Worm (Caenorhabditis elegans) whole organism, L4 larva: Measurements from ENCODE around the gene Y71H10B.1.
"Not testable (repeated sequence)": the region's sequence is repeated elsewhere in the genome, so short reads cannot be mapped to it uniquely, and the experiment has no call there.

Experiments used
- D1046.2 ChIP-seq: fragments of 200-800 bp; sonication (Bioruptor generic); IDR thresholded peaks from 2 replicates; pipeline ENCODE4 v1.3.6; 2022; ENCODE audit warnings: missing genetic modification characterization, missing compliant biosample characterization
- F26F4.8 ChIP-seq: fragments of 200-800 bp; sonication (Bioruptor generic); conservative IDR thresholded peaks from 2 replicates; pipeline ENCODE4 v1.3.6; 2022; ENCODE audit warnings: missing genetic modification characterization, missing compliant biosample characterization
- F44E2.7 ChIP-seq: fragments of 200-800 bp; sonication (Bioruptor generic); IDR thresholded peaks from 2 replicates; pipeline ENCODE4 v2.1.2; 2022; ENCODE audit warnings: missing genetic modification characterization, missing compliant biosample characterization
- T26A8.4 ChIP-seq: fragments of 200-800 bp; sonication (Bioruptor generic); IDR thresholded peaks from 2 replicates; pipeline ENCODE4 v1.3.6; 2022; ENCODE audit warnings: missing genetic modification characterization, missing compliant biosample characterization
- Y105C5A.15 ChIP-seq: fragments of 200-800 bp; sonication (Bioruptor generic); IDR thresholded peaks from 2 replicates; pipeline ENCODE4 v1.3.6; 2022; ENCODE audit warnings: missing genetic modification characterization, missing compliant biosample characterization
- Y48G9A.11 ChIP-seq: fragments of 200-800 bp; sonication (Bioruptor generic); IDR thresholded peaks from 2 replicates; pipeline ENCODE4 v1.3.6; 2022; ENCODE audit warnings: missing genetic modification reagents, missing genetic modification characterization, missing compliant biosample characterization
- ZK337.2 ChIP-seq: fragments of 200-800 bp; sonication (Bioruptor generic); IDR thresholded peaks from 2 replicates; pipeline ENCODE4 v1.3.6; 2022; ENCODE audit warnings: missing genetic modification reagents, missing genetic modification characterization, missing compliant biosample characterization
- arid-1 ChIP-seq: fragments of 200-800 bp; sonication (Bioruptor generic); conservative IDR thresholded peaks from 2 replicates; pipeline ENCODE4 v1.3.6; 2022; ENCODE audit warnings: missing genetic modification reagents, missing genetic modification characterization, missing compliant biosample characterization
- ceh-28 ChIP-seq: fragments of 150-350 bp; optimal IDR thresholded peaks from 2 replicates; lab custom pipeline; 2014; ENCODE audit warnings: missing biosample characterization, missing genetic modification reagents, missing genetic modification characterization
- ceh-44 ChIP-seq: fragments of 200-800 bp; sonication (Bioruptor generic); IDR thresholded peaks from 2 replicates; pipeline ENCODE4 v1.3.6; 2022; ENCODE audit warnings: missing genetic modification reagents, missing genetic modification characterization, missing compliant biosample characterization
- ceh-62 ChIP-seq: sonication (generic microtip); optimal IDR thresholded peaks from 2 replicates; lab custom pipeline; 2017; ENCODE audit warnings: missing biosample characterization, missing genetic modification characterization
- ctbp-1 ChIP-seq: fragments of 200-800 bp; sonication (Bioruptor generic); IDR thresholded peaks from 2 replicates; pipeline ENCODE4 v1.3.6; 2022; ENCODE audit warnings: missing genetic modification reagents, missing genetic modification characterization, missing compliant biosample characterization
- dmd-8 ChIP-seq: fragments of 200-800 bp; sonication (Bioruptor generic); IDR thresholded peaks from 2 replicates; pipeline ENCODE4 v1.3.6; 2022; ENCODE audit warnings: missing genetic modification characterization, missing compliant biosample characterization
- dmd-9 ChIP-seq: fragments of 200-800 bp; sonication (Bioruptor generic); IDR thresholded peaks from 2 replicates; pipeline ENCODE4 v1.3.6; 2022; ENCODE audit warnings: missing genetic modification reagents, missing genetic modification characterization, missing compliant biosample characterization
- egl-43 ChIP-seq: fragments of 200-800 bp; sonication (Bioruptor generic); IDR thresholded peaks from 2 replicates; pipeline ENCODE4 v1.3.6; 2022; ENCODE audit warnings: missing genetic modification reagents, missing genetic modification characterization, missing compliant biosample characterization
- hlh-11 ChIP-seq: fragments of 200-800 bp; sonication (Bioruptor generic); optimal IDR thresholded peaks from 2 replicates; lab custom pipeline; 2018; ENCODE audit warnings: mild to moderate bottlenecking, missing genetic modification characterization, missing compliant biosample characterization
- hlh-30 ChIP-seq: sonication (generic microtip); optimal IDR thresholded peaks from 2 replicates; lab custom pipeline; 2017; ENCODE audit warnings: antibody characterized with exemption, mild to moderate bottlenecking, missing genetic modification characterization, missing compliant biosample characterization; ENCODE audit not compliant: insufficient read depth
- hmg-1.1 ChIP-seq: fragments of 200-800 bp; sonication (Bioruptor generic); IDR thresholded peaks from 2 replicates; pipeline ENCODE4 v1.3.6; 2022; ENCODE audit warnings: missing genetic modification reagents, missing genetic modification characterization, missing compliant biosample characterization
- lim-7 ChIP-seq: fragments of 200-800 bp; sonication (Bioruptor generic); IDR thresholded peaks from 2 replicates; pipeline ENCODE4 v1.3.6; 2022; ENCODE audit warnings: missing genetic modification characterization, missing compliant biosample characterization
- lin-1 ChIP-seq: fragments of 200-800 bp; sonication (Bioruptor generic); IDR thresholded peaks from 2 replicates; pipeline ENCODE4 v1.3.6; 2022; ENCODE audit warnings: missing genetic modification reagents, missing genetic modification characterization, missing compliant biosample characterization
- lin-38 ChIP-seq: fragments of 200-800 bp; sonication (Bioruptor generic); IDR thresholded peaks from 2 replicates; pipeline ENCODE4 v1.3.6; 2022; ENCODE audit warnings: missing genetic modification reagents, missing genetic modification characterization, missing compliant biosample characterization
- madf-5 ChIP-seq, 2 experiments: fragments of 200-800 bp; sonication (Bioruptor generic); IDR thresholded peaks; 2 replicates each; pipeline ENCODE4 v1.3.6; 2022; ENCODE audit warnings: missing compliant biosample characterization in 2 of 2, missing genetic modification characterization in 2 of 2
- madf-9 ChIP-seq: fragments of 200-800 bp; sonication (Bioruptor generic); conservative IDR thresholded peaks from 2 replicates; pipeline ENCODE4 v1.3.6; 2022; ENCODE audit warnings: missing genetic modification reagents, missing genetic modification characterization, missing compliant biosample characterization
- mxl-2 ChIP-seq: fragments of 200-800 bp; sonication (Bioruptor generic); conservative IDR thresholded peaks from 2 replicates; pipeline ENCODE4 v1.3.6; 2022; ENCODE audit warnings: missing genetic modification reagents, missing genetic modification characterization, missing compliant biosample characterization
- nhr-111 ChIP-seq: fragments of 200-800 bp; sonication (Bioruptor generic); optimal IDR thresholded peaks from 2 replicates; lab custom pipeline; 2018; ENCODE audit warnings: mild to moderate bottlenecking, missing genetic modification characterization, missing compliant biosample characterization
- nhr-41 ChIP-seq: fragments of 200-800 bp; sonication (Bioruptor generic); IDR thresholded peaks from 2 replicates; pipeline ENCODE4 v1.3.6; 2022; ENCODE audit warnings: missing genetic modification reagents, missing genetic modification characterization, missing compliant biosample characterization
- nhr-42 ChIP-seq: fragments of 200-800 bp; sonication (Bioruptor generic); IDR thresholded peaks from 2 replicates; pipeline ENCODE4 v1.3.6; 2022; ENCODE audit warnings: missing genetic modification characterization, missing compliant biosample characterization
- pha-4 ChIP-seq, 2 experiments: fragments of 150-350 bp in 1 of 2; fragments of 200-800 bp in 1 of 2; sonication (Bioruptor generic) in 1 of 2; IDR thresholded peaks in 1 of 2; optimal IDR thresholded peaks in 1 of 2; 2 replicates each; pipeline versions ENCODE4 v1.3.6 to Lab custom; 2014 to 2022; ENCODE audit warnings: missing genetic modification characterization in 2 of 2, missing genetic modification reagents in 2 of 2, missing biosample characterization in 1 of 2, missing compliant biosample characterization in 1 of 2
- php-3 ChIP-seq: fragments of 200-800 bp; sonication (Bioruptor generic); IDR thresholded peaks from 2 replicates; pipeline ENCODE4 v1.3.6; 2022; ENCODE audit warnings: missing genetic modification reagents, missing genetic modification characterization, missing compliant biosample characterization
- snpc-1.2 ChIP-seq: fragments of 200-800 bp; sonication (Bioruptor generic); IDR thresholded peaks from 2 replicates; pipeline ENCODE4 v1.3.6; 2022; ENCODE audit warnings: missing genetic modification reagents, missing genetic modification characterization, missing compliant biosample characterization
- tra-1 ChIP-seq: fragments of 200-800 bp; sonication (Bioruptor generic); IDR thresholded peaks from 2 replicates; pipeline ENCODE4 v1.3.6; 2022; ENCODE audit warnings: missing genetic modification reagents, missing genetic modification characterization, missing compliant biosample characterization
- unc-62 ChIP-seq, 3 experiments: fragments of 150-350 bp in 1 of 3; sonication (generic microtip); optimal IDR thresholded peaks in 2 of 3; peaks in 1 of 3; 1 replicate in 1 of 3; 2 replicates in 2 of 3; lab custom pipeline; 2014 to 2017; ENCODE audit warnings: missing biosample characterization in 3 of 3, missing genetic modification characterization in 3 of 3, missing genetic modification reagents in 3 of 3, missing genotype in 1 of 3
- vab-7 ChIP-seq: fragments of 200-800 bp; sonication (Bioruptor generic); IDR thresholded peaks from 2 replicates; pipeline ENCODE4 v1.3.6; 2022; ENCODE audit warnings: missing genetic modification reagents, missing genetic modification characterization, missing compliant biosample characterization
- zfp-3 ChIP-seq: fragments of 200-800 bp; sonication (Bioruptor generic); conservative IDR thresholded peaks from 2 replicates; pipeline ENCODE4 v1.3.6; 2022; ENCODE audit warnings: missing genetic modification reagents, missing genetic modification characterization, missing compliant biosample characterization
- zip-11 ChIP-seq: fragments of 200-800 bp; sonication (Bioruptor generic); IDR thresholded peaks from 2 replicates; pipeline ENCODE4 v1.3.6; 2022; ENCODE audit warnings: missing genetic modification characterization, missing compliant biosample characterization
- zip-2 ChIP-seq: fragments of 150-350 bp; optimal IDR thresholded peaks from 2 replicates; lab custom pipeline; 2014; ENCODE audit warnings: missing biosample characterization, missing genetic modification characterization

Y71H10B.1 gene

ce11 chrX:2802562-2803165 lies 37.4 kb downstream of the Y71H10B.1 start, which contains the start of gene C14A11.2 (continued):
- TF ChIP-seq zip-11 (GFP tag; lab: Robert Waterston, UW) (no peak), hlh-11 (no peak), unc-62 (GFP tag; optimal IDR thresholded peaks at IDR 0.05 in 1 of 2; lab: Kevin White, UChicago) (peak in 1 of 2 experiments; percentile 92), unc-62 (tag; optimal IDR thresholded peaks at IDR 0.05; lab: Kevin White, UChicago) (no peak), dmd-9 (GFP tag; lab: Robert Waterston, UW) (no peak), ceh-28 (no peak), nhr-111 (GFP tag; lab: Kevin White, UChicago) (no peak), T26A8.4 (GFP tag; lab: Robert Waterston, UW) (no peak), Y48G9A.11 (no peak), ceh-62 (tag; lab: Kevin White, UChicago) (no peak)

- peak; percentile 91; the same call in 1 of the 2 replicates for TF ChIP-seq F44E2.7 (GFP tag; lab: Robert Waterston, UW)
- TF ChIP-seq madf-9 (GFP tag; lab: Robert Waterston, UW): peak; percentile 67
- peak; percentile 63; the same call in 1 of the 2 replicates for TF ChIP-seq dmd-8 (GFP tag; lab: Robert Waterston, UW)
- 0 out of 4 replicates have a peak, but pooled peaks have one; percentile 17 to 68 for TF ChIP-seq madf-5 (GFP tag; IDR thresholded peaks at IDR 0.05; lab: Robert Waterston, UW)
- TF ChIP-seq tra-1: peak; percentile 73; the same call in 1 of the 2 replicates
- peak; percentile 60; the same call in 1 of the 2 replicates for TF ChIP-seq hmg-1.1 (GFP tag; lab: Robert Waterston, UW)
- TF ChIP-seq pha-4 (GFP tag; IDR thresholded peaks at IDR 0.05; lab: Robert Waterston, UW): peak; percentile 89; the same call in 1 of the 2 replicates
- TF ChIP-seq pha-4 (tag; optimal IDR thresholded peaks at IDR 0.05; lab: Kevin White, UChicago): not testable (repeated sequence)
- peak; percentile 70 for TF ChIP-seq lin-38
- peak; percentile 52; the same call in 1 of the 2 replicates for TF ChIP-seq nhr-41 (GFP tag; lab: Robert Waterston, UW)
- TF ChIP-seq lin-1 (GFP tag; lab: Robert Waterston, UW): peak; percentile 56; the same call in 1 of the 2 replicates
- TF ChIP-seq vab-7: peak; percentile 87
- TF ChIP-seq nhr-42 (GFP tag; lab: Robert Waterston, UW): 0 out of 2 replicates have a peak, but pooled peaks have one; percentile 57
- 0 out of 2 replicates have a peak, but pooled peaks have one; percentile 33 for TF ChIP-seq zfp-3 (GFP tag; lab: Robert Waterston, UW)
- TF ChIP-seq lim-7: peak; percentile 88
- TF ChIP-seq arid-1: peak; percentile 79
- TF ChIP-seq Y48G9A.11: 0 out of 2 replicates have a peak, but pooled peaks have one; percentile 39
- TF ChIP-seq F26F4.8 (GFP tag; lab: Robert Waterston, UW): peak; percentile 76; the same call in 1 of the 2 replicates
- TF ChIP-seq ctbp-1 (GFP tag; lab: Robert Waterston, UW): peak; percentile 64; the same call in 1 of the 2 replicates
- TF ChIP-seq snpc-1.2: peak; percentile 87
- TF ChIP-seq mxl-2 (GFP tag; lab: Robert Waterston, UW): 0 out of 2 replicates have a peak, but pooled peaks have one; percentile 48
- TF ChIP-seq ceh-44: peak; percentile 67; the same call in 1 of the 2 replicates
- peak; percentile 42 for TF ChIP-seq T26A8.4 (GFP tag; lab: Robert Waterston, UW)
- 0 out of 2 replicates have a peak, but pooled peaks have one; percentile 74 for TF ChIP-seq Y105C5A.15 (GFP tag; lab: Robert Waterston, UW)
- TF ChIP-seq egl-43 (GFP tag; lab: Robert Waterston, UW): peak; percentile 86
- peak; percentile 87 for TF ChIP-seq ZK337.2 (GFP tag; lab: Robert Waterston, UW)
- peak; percentile 82 for TF ChIP-seq D1046.2 (GFP tag; lab: Robert Waterston, UW)
- TF ChIP-seq php-3 (GFP tag; lab: Robert Waterston, UW): peak; percentile 55
These were observed 38.4 kb downstream of the Y71H10B.1 start for ce11 chrX:2801666-2802065.

ce11 chrX:2795054-2795453 lies 45.0 kb downstream of the Y71H10B.1 start:
- TF ChIP-seq hlh-30 (tag; lab: Kevin White, UChicago) (peak; percentile 24), zip-2 (tag; lab: Kevin White, UChicago) (no peak)
